Fruit fly (Drosophila melanogaster): ENCODE results near the gene Elp5.

The Elp5 gene

dm6 chr3L:2265692-2266444 is 8.6 kb downstream of the Elp5 start, which contains the start of the genes ecd and CG13806:
ecd (minus strand) TSS chr3L:2265857.
CG13806 (plus strand) TSS chr3L:2266394.
- TF ChIP-seq noc (tag; optimal IDR thresholded peaks at IDR 0.05), result no peak

DNA sequence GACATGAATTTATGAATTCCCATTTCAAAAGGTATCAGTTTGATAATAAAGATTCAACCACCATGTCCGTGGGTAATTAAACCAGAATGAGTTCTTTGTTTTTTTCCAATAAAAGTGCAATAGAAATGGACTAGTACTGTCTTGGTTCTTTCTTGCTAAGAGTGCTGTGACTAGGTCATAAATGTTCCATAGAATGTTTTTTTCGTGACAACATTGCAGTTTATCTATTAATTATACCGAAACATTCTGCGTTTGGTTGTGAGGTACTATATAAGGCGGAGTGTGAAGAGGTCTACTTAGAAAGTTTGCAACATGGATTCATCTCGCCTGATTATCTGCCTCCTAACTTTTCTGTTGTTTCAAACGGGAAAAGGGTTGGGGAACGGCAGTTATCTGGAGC is 10.3 kb downstream of the Elp5 start, which contains the start of gene obst-I:
Gene obst-I, plus strand, starts transcription at position 301 of the 400 bp plus-strand sequence.
- TF ChIP-seq noc (tag; optimal IDR thresholded peaks at IDR 0.05), result no peak

DNA sequence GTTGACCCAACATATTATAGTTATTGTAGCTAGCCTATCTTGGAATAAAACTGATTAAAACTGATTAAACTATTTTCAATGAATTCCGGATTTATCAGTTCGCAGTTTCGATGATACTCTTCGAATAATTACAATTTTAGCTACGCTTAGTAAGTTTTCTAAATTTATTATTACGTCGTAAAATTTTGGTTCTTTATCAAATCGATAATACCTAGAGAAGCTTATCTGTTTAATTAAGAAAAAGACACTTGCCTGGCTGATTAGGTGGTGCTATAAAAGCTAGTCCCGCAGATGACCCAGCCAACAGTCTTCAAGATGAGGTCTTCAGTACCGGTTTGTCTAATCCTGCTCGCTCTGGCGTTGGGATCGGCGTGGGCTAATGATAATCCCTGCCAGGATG is 11.3 kb downstream of the Elp5 start, which contains the start of gene CG32302:
Gene CG32302, plus strand, starts transcription at position 301 of the 400 bp plus-strand sequence.
- no peak for TF ChIP-seq noc (tag; optimal IDR thresholded peaks at IDR 0.05)

dm6 chr3L:2272669-2273068 is 15.4 kb downstream of the Elp5 start, which contains the start of gene yellow-g:
yellow-g (minus strand) TSS chr3L:2272769.
- TF ChIP-seq noc (tag; optimal IDR thresholded peaks at IDR 0.05), result no peak

dm6 chr3L:2273392-2273791 is 16.1 kb downstream of the Elp5 start:
- TF ChIP-seq noc (tag; optimal IDR thresholded peaks at IDR 0.05), result no peak

DNA sequence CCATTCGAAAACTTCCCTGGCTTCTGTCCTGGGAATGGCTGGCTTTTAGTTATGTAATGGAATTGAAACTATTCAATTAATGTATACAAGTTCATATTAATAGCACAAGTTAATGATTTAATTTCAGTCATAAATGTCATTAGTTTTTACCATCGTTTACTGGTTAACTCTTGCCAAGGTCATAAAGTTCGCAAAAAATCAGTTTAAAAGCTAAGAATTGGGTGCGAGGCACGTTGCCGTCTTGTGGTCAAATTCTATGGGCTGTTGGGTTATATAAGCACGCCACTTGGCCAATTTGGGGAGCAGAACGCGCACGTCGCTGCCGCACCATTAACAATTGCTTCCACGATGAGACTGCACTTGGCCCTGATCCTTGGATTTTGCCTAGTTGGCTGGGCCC is 19.0 kb downstream of the Elp5 start, which contains the start of gene yellow-g2:
Gene yellow-g2, plus strand, starts transcription at position 301 of the 400 bp plus-strand sequence.
- no peak for TF ChIP-seq noc (tag; optimal IDR thresholded peaks at IDR 0.05)

dm6 chr3L:2282506-2282905 is 25.2 kb downstream of the Elp5 start, which contains the start of gene MsR2:
MsR2 (plus strand) TSS chr3L:2282883.
- no peak for TF ChIP-seq noc (tag; optimal IDR thresholded peaks at IDR 0.05)

All from whole organism, larva.